Fruit fly (Drosophila melanogaster) whole organism, embryonic: Measurements from ENCODE around the gene CG33784.

ENCODE experiments used
- Ada2b ChIP-seq: fragments of 200-800 bp; sonication (Bioruptor generic); IDR thresholded peaks from 2 replicates; pipeline ENCODE4 v1.3.6; 2022; ENCODE audit warnings: missing biosample characterization, missing genetic modification characterization
- Adf1 ChIP-seq: fragments of 200-800 bp; sonication (Bioruptor generic); IDR thresholded peaks from 2 replicates; pipeline ENCODE4 v1.3.6; 2022; ENCODE audit warnings: missing biosample characterization, missing genetic modification characterization
- CG10959 ChIP-seq: fragments of 200-800 bp; sonication (Bioruptor generic); IDR thresholded peaks from 2 replicates; pipeline ENCODE4 v1.3.6; 2022; ENCODE audit warnings: missing biosample characterization, missing genetic modification characterization
- CG11247 ChIP-seq: fragments of 200-800 bp; sonication (Bioruptor generic); IDR thresholded peaks from 2 replicates; pipeline ENCODE4 v1.3.6; 2022; ENCODE audit warnings: missing biosample characterization, missing genetic modification characterization
- CG12071 ChIP-seq: fragments of 200-800 bp; sonication (Bioruptor generic); optimal IDR thresholded peaks from 3 replicates; lab custom pipeline; 2018; ENCODE audit warnings: missing biosample characterization, mild to moderate bottlenecking, missing genetic modification characterization
- CG12299 ChIP-seq: fragments of 200-800 bp; sonication (Bioruptor generic); optimal IDR thresholded peaks from 2 replicates; lab custom pipeline; 2018; ENCODE audit warnings: missing biosample characterization, mild to moderate bottlenecking, missing genetic modification characterization
- CG12769 ChIP-seq: fragments of 200-800 bp; sonication (Bioruptor generic); optimal IDR thresholded peaks from 2 replicates; lab custom pipeline; 2019; ENCODE audit warnings: missing biosample characterization, mild to moderate bottlenecking, missing genetic modification characterization, moderate library complexity
- CG13287 ChIP-seq: fragments of 200-800 bp; sonication (Bioruptor generic); IDR thresholded peaks from 2 replicates; pipeline ENCODE4 v1.3.6; 2022; ENCODE audit warnings: missing biosample characterization, missing genetic modification characterization; ENCODE audit not compliant: partially characterized antibody
- CG18599 ChIP-seq: fragments of 200-800 bp; sonication (Bioruptor generic); optimal IDR thresholded peaks from 3 replicates; lab custom pipeline; 2017; ENCODE audit warnings: missing biosample characterization, missing genetic modification characterization, mild to moderate bottlenecking, moderate library complexity, missing genetic modification reagents
- CG2678 ChIP-seq: fragments of 200-800 bp; sonication (Bioruptor generic); optimal IDR thresholded peaks from 3 replicates; lab custom pipeline; 2019; ENCODE audit warnings: missing biosample characterization, mild to moderate bottlenecking, missing genetic modification characterization, moderate library complexity
- CG3163 ChIP-seq: fragments of 200-800 bp; sonication (Bioruptor generic); optimal IDR thresholded peaks from 3 replicates; lab custom pipeline; 2016; ENCODE audit warnings: missing biosample characterization, missing genetic modification characterization
- CG32532 ChIP-seq: fragments of 200-800 bp; sonication (Bioruptor generic); IDR thresholded peaks from 2 replicates; pipeline ENCODE4 v1.3.6; 2022; ENCODE audit warnings: missing biosample characterization, missing genetic modification characterization
- CG3838 ChIP-seq: fragments of 200-800 bp; sonication (Bioruptor generic); optimal IDR thresholded peaks from 3 replicates; lab custom pipeline; 2016; ENCODE audit warnings: missing biosample characterization, missing genetic modification characterization
- CG4854 ChIP-seq: fragments of 200-800 bp; sonication (Bioruptor generic); optimal IDR thresholded peaks from 2 replicates; lab custom pipeline; 2016; ENCODE audit warnings: missing biosample characterization, missing genetic modification characterization, inconsistent platforms
- CG5953 ChIP-seq: fragments of 200-800 bp; sonication (Bioruptor generic); IDR thresholded peaks from 2 replicates; pipeline ENCODE4 v1.3.6; 2022; ENCODE audit warnings: missing biosample characterization, missing genetic modification characterization
- CG8478 ChIP-seq: fragments of >200 bp; optimal IDR thresholded peaks from 2 replicates; lab custom pipeline; 2018
- CG9932 ChIP-seq: fragments of 200-800 bp; sonication (Bioruptor generic); IDR thresholded peaks from 2 replicates; pipeline ENCODE4 v1.3.6; 2022; ENCODE audit warnings: missing biosample characterization, missing genetic modification characterization
- Deaf1 ChIP-seq: fragments of 200-800 bp; optimal IDR thresholded peaks from 3 replicates; lab custom pipeline; 2019; ENCODE audit warnings: missing biosample characterization, mild to moderate bottlenecking, missing genetic modification characterization, moderate library complexity
- Dll ChIP-seq: fragments of 200-800 bp; sonication (Bioruptor generic); IDR thresholded peaks from 4 replicates; pipeline ENCODE4 v1.3.6; 2022; ENCODE audit warnings: missing biosample characterization, missing genetic modification characterization; ENCODE audit not compliant: partially characterized antibody
- Drgx ChIP-seq: fragments of 200-800 bp; sonication (Bioruptor generic); IDR thresholded peaks from 2 replicates; pipeline ENCODE4 v1.3.6; 2022; ENCODE audit warnings: missing biosample characterization, missing genetic modification characterization
- Gug ChIP-seq: fragments of 200-800 bp; sonication (Bioruptor generic); IDR thresholded peaks from 4 replicates; pipeline ENCODE4 v1.3.6; 2022; ENCODE audit warnings: missing biosample characterization, missing genetic modification characterization
- Hmr ChIP-seq: fragments of 200-800 bp; sonication (Bioruptor generic); optimal IDR thresholded peaks from 3 replicates; lab custom pipeline; 2017; ENCODE audit warnings: mild to moderate bottlenecking, missing biosample characterization, missing genetic modification reagents, missing genetic modification characterization
- Hr39 ChIP-seq: fragments of >200 bp; optimal IDR thresholded peaks from 2 replicates; lab custom pipeline; 2017
- Med ChIP-seq: fragments of 200-800 bp; sonication (Bioruptor generic); peaks from one replicate; lab custom pipeline; 2016; ENCODE audit warnings: missing biosample characterization, missing genetic modification characterization, mild to moderate bottlenecking, inconsistent platforms, moderate library complexity
- Mrtf ChIP-seq: fragments of 200-800 bp; sonication (Bioruptor generic); IDR thresholded peaks from 3 replicates; pipeline ENCODE4 v1.3.6; 2022; ENCODE audit warnings: missing biosample characterization, missing genetic modification characterization
- NC2α ChIP-seq: fragments of 200-800 bp; sonication (Bioruptor generic); optimal IDR thresholded peaks from 2 replicates; lab custom pipeline; 2016; ENCODE audit warnings: missing biosample characterization, missing genetic modification characterization
- NK7.1 ChIP-seq: fragments of 200-800 bp; sonication (Bioruptor generic); optimal IDR thresholded peaks from 3 replicates; lab custom pipeline; 2016; ENCODE audit warnings: missing biosample characterization, missing genetic modification characterization
- Neu2 ChIP-seq: fragments of 200-800 bp; sonication (Bioruptor generic); optimal IDR thresholded peaks from 3 replicates; lab custom pipeline; 2016; ENCODE audit warnings: missing biosample characterization, missing genetic modification characterization, borderline replicate concordance
- Oaz ChIP-seq: fragments of 200-800 bp; sonication (Bioruptor generic); IDR thresholded peaks from 2 replicates; pipeline ENCODE4 v1.3.6; 2022; ENCODE audit warnings: missing biosample characterization, missing genetic modification characterization
- Opbp ChIP-seq: fragments of 200-800 bp; sonication (Bioruptor generic); IDR thresholded peaks from 3 replicates; pipeline ENCODE4 v1.3.6; 2022; ENCODE audit warnings: missing biosample characterization, missing genetic modification characterization; ENCODE audit not compliant: partially characterized antibody
- Scr ChIP-seq: fragments of 200-800 bp; sonication (Bioruptor generic); IDR thresholded peaks from 2 replicates; pipeline ENCODE4 v1.3.6; 2022; ENCODE audit warnings: missing biosample characterization, missing genetic modification characterization; ENCODE audit not compliant: partially characterized antibody
- Six4 ChIP-seq: fragments of 200-800 bp; sonication (Bioruptor generic); optimal IDR thresholded peaks from 2 replicates; lab custom pipeline; 2016; ENCODE audit warnings: missing biosample characterization, missing genetic modification characterization
- Sry-β ChIP-seq: fragments of 200-800 bp; sonication (Bioruptor generic); optimal IDR thresholded peaks from 2 replicates; lab custom pipeline; 2018; ENCODE audit warnings: missing biosample characterization, mild to moderate bottlenecking, missing genetic modification characterization, moderate library complexity
- Stat92E ChIP-seq, 3 experiments: fragments of >200 bp in 2 of 3; fragments of 200-800 bp in 1 of 3; sonication (Bioruptor generic) in 1 of 3; optimal IDR thresholded peaks; 2 replicates each; lab custom pipeline; 2017 to 2019; ENCODE audit warnings: missing biosample characterization in 3 of 3, missing genetic modification characterization in 3 of 3, mild to moderate bottlenecking in 1 of 3, moderate library complexity in 1 of 3
- TFAM ChIP-seq: fragments of 200-800 bp; sonication (Bioruptor generic); optimal IDR thresholded peaks from 2 replicates; lab custom pipeline; 2017; ENCODE audit warnings: missing biosample characterization, missing genetic modification characterization, inconsistent platforms
- abd-A ChIP-seq: fragments of 200-800 bp; sonication (Bioruptor generic); optimal IDR thresholded peaks from 3 replicates; lab custom pipeline; 2019; ENCODE audit warnings: missing biosample characterization, mild to moderate bottlenecking, missing genetic modification characterization, moderate library complexity
- amos ChIP-seq: fragments of 200-800 bp; sonication (Bioruptor generic); IDR thresholded peaks from 2 replicates; pipeline ENCODE4 v1.3.6; 2022; ENCODE audit warnings: missing biosample characterization, missing genetic modification characterization; ENCODE audit not compliant: partially characterized antibody
- ara ChIP-seq: fragments of 200-800 bp; sonication (Bioruptor generic); IDR thresholded peaks from 2 replicates; pipeline ENCODE4 v1.3.6; 2022; ENCODE audit warnings: missing biosample characterization, missing genetic modification characterization
- cg ChIP-seq: fragments of 200-800 bp; sonication (Bioruptor generic); optimal IDR thresholded peaks from 3 replicates; lab custom pipeline; 2019; ENCODE audit warnings: missing biosample characterization, mild to moderate bottlenecking, missing genetic modification characterization, moderate library complexity
- ci ChIP-seq: fragments of 200-800 bp; sonication (Bioruptor generic); IDR thresholded peaks from 3 replicates; pipeline ENCODE4 v1.3.6; 2022; ENCODE audit warnings: missing biosample characterization, missing genetic modification characterization
- cwo ChIP-seq: fragments of 200-800 bp; sonication (Bioruptor generic); optimal IDR thresholded peaks from 3 replicates; lab custom pipeline; 2017; ENCODE audit warnings: missing biosample characterization, missing genetic modification characterization, mild to moderate bottlenecking, moderate library complexity, missing genetic modification reagents
- esg ChIP-seq: fragments of 200-800 bp; sonication (Bioruptor generic); conservative IDR thresholded peaks from 2 replicates; pipeline ENCODE4 v1.3.6; 2022; ENCODE audit warnings: missing biosample characterization, missing genetic modification characterization
- jumu ChIP-seq: fragments of 200-800 bp; sonication (Bioruptor generic); optimal IDR thresholded peaks from 3 replicates; lab custom pipeline; 2016; ENCODE audit warnings: missing biosample characterization, missing genetic modification characterization
- kay ChIP-seq: fragments of 200-800 bp; sonication (Bioruptor generic); optimal IDR thresholded peaks from 2 replicates; lab custom pipeline; 2016; ENCODE audit warnings: missing biosample characterization, missing genetic modification characterization
- nom ChIP-seq: fragments of 200-800 bp; sonication (Bioruptor generic); optimal IDR thresholded peaks from 2 replicates; lab custom pipeline; 2017; ENCODE audit warnings: missing biosample characterization, missing genetic modification characterization, mild to moderate bottlenecking, moderate library complexity, missing genetic modification reagents
- scrt ChIP-seq: fragments of 200-800 bp; sonication (Bioruptor generic); optimal IDR thresholded peaks from 2 replicates; lab custom pipeline; 2018; ENCODE audit warnings: missing biosample characterization, mild to moderate bottlenecking, missing genetic modification characterization, moderate library complexity
- slbo ChIP-seq: fragments of 200-800 bp; sonication (Bioruptor generic); IDR thresholded peaks from 2 replicates; pipeline ENCODE4 v1.3.6; 2022; ENCODE audit warnings: missing biosample characterization, missing genetic modification characterization
- vfl ChIP-seq: fragments of 200-800 bp; sonication (Bioruptor generic); optimal IDR thresholded peaks from 2 replicates; lab custom pipeline; 2016; ENCODE audit warnings: missing biosample characterization, missing genetic modification characterization
- zfh2 ChIP-seq: fragments of 200-800 bp; sonication (Bioruptor generic); optimal IDR thresholded peaks from 2 replicates; lab custom pipeline; 2016; ENCODE audit warnings: missing biosample characterization, missing genetic modification characterization

CG33784 gene

DNA sequence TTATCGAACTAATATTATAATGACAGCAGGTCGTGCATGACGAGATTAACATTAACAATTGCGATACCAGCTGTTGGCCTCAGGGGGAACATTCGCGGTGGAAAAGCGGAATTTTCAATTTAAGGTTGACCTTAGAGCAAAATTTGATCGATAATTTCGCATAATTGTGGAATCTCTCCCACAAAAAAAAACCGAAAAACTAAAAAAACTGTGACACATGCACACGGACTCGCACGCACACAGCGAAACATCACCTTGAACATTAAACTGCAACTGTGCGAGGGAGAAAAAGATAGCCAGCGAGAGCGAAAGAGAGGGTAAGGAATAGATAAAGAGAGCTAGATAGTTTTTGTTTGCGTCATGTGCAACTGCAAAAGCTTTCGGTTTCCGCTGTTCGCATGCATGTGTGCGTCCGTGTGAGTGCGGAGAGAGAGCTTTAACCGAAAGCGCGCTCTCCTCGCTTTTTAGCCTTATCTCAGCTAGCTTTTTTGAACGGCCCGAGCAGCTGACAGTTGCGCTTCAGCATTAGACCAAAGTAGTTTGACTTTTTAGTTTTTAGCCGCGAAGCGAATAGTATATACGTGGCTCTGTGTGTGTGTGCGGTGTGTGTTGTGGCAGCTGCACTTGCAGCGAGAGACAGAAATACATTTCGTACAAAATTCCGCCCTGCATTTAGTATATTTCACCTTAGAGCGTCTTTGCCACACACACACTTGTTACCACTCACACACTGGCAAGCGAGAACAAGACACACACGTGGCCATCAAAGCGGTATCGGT lies 25.7 kb downstream of the CG33784 start (continued):
- peak; percentile 43 for TF ChIP-seq CG12769 (tag; lab: Kevin White, UChicago)
- peak; percentile 7 for TF ChIP-seq CG8478 (lab: Kevin White, UChicago)
- TF ChIP-seq Six4 (GFP tag; lab: Kevin White, UChicago), result no peak
- no peak for TF ChIP-seq Hr39 (lab: Kevin White, UChicago)
- peak; percentile 44 for TF ChIP-seq CG13287 (GFP tag; lab: Robert Waterston, UW)
- TF ChIP-seq Oaz, result no peak
- TF ChIP-seq CG11247, result no peak
- 0 out of 2 replicates have a peak, but pooled peaks have one; percentile 44 for TF ChIP-seq CG5953
- TF ChIP-seq Adf1 (GFP tag; lab: Robert Waterston, UW), result peak; percentile 56
- TF ChIP-seq CG12299 (tag; lab: Kevin White, UChicago), result no peak
- TF ChIP-seq CG3163 (GFP tag; lab: Kevin White, UChicago), result peak; percentile 9
- no peak for TF ChIP-seq Mrtf
- TF ChIP-seq CG9932 (GFP tag; lab: Robert Waterston, UW), result 0 out of 2 replicates have a peak, but pooled peaks have one; percentile 22
- 0 out of 2 replicates have a peak, but pooled peaks have one; percentile 11 for TF ChIP-seq slbo
- no peak for TF ChIP-seq CG3838 (GFP tag; lab: Kevin White, UChicago)
- TF ChIP-seq NK7.1, result no peak
- TF ChIP-seq Hmr (GFP tag; lab: Kevin White, UChicago), result peak; percentile 28
- no peak for TF ChIP-seq abd-A (tag; lab: Kevin White, UChicago)
- no peak; the same call in 1 of the 2 replicates for TF ChIP-seq amos (GFP tag; lab: Robert Waterston, UW)
- TF ChIP-seq Sry-β (GFP tag; lab: Kevin White, UChicago), result no peak
- 0 out of 4 replicates have a peak, but pooled peaks have one; percentile 15 for TF ChIP-seq Dll (GFP tag; lab: Robert Waterston, UW)
- TF ChIP-seq cg, result peak; percentile 87
- no peak for TF ChIP-seq Neu2 (GFP tag; lab: Kevin White, UChicago)
- TF ChIP-seq CG12071 (GFP tag; lab: Kevin White, UChicago), result peak; percentile 16
- no peak for TF ChIP-seq Stat92E (GFP tag; optimal IDR thresholded peaks at IDR 0.05; lab: Kevin White, UChicago)
- TF ChIP-seq CG2678 (tag; lab: Kevin White, UChicago), result peak; percentile 21
- no peak for TF ChIP-seq NC2α (GFP tag; lab: Kevin White, UChicago)
- 0 out of 2 replicates have a peak, but pooled peaks have one; percentile 30 for TF ChIP-seq Scr (GFP tag; lab: Robert Waterston, UW)
- no peak for TF ChIP-seq Gug (GFP tag; lab: Robert Waterston, UW)
- no peak for TF ChIP-seq TFAM (GFP tag; lab: Kevin White, UChicago)
- TF ChIP-seq Med, result peak; percentile 84
- TF ChIP-seq CG10959 (GFP tag; lab: Robert Waterston, UW), result no peak
- TF ChIP-seq zfh2 (GFP tag; lab: Kevin White, UChicago), result no peak
- no peak for TF ChIP-seq vfl
- peak; percentile 23 for TF ChIP-seq nom
- peak; percentile 29 for TF ChIP-seq kay (GFP tag; lab: Kevin White, UChicago)
- no peak for TF ChIP-seq esg (GFP tag; lab: Robert Waterston, UW)
- peak; percentile 57 for TF ChIP-seq cwo (GFP tag; lab: Kevin White, UChicago)
- no peak for TF ChIP-seq CG4854 (GFP tag; lab: Kevin White, UChicago)
- no peak for TF ChIP-seq CG18599
- TF ChIP-seq Deaf1 (tag; lab: Kevin White, UChicago), result peak; percentile 55
- peak; percentile 36 for TF ChIP-seq Drgx
- peak; percentile 29; the same call in 1 of the 3 replicates for TF ChIP-seq Opbp (GFP tag; lab: Robert Waterston, UW)
- TF ChIP-seq jumu, result no peak
- TF ChIP-seq Ada2b, result no peak
- peak; percentile 77; the same call in 2 of the 3 replicates for TF ChIP-seq ci (GFP tag; lab: Robert Waterston, UW)
- TF ChIP-seq CG32532 (GFP tag; lab: Robert Waterston, UW), result no peak; the same call in 1 of the 2 replicates
- 0 out of 2 replicates have a peak, but pooled peaks have one; percentile 12 for TF ChIP-seq ara (GFP tag; lab: Robert Waterston, UW)
- peak; percentile 1 for TF ChIP-seq scrt
